Fruit fly (Drosophila melanogaster) whole organism, pupa: ENCODE results near the gene CG11626.

ENCODE experiments used
- CG10348 ChIP-seq: fragments of 200-800 bp; sonication (Bioruptor generic); IDR thresholded peaks from 2 replicates; pipeline ENCODE4 v1.3.6; 2022; ENCODE audit warnings: missing biosample characterization, missing genetic modification characterization
- CG32121 ChIP-seq: fragments of 200-800 bp; sonication (Bioruptor generic); IDR thresholded peaks from 2 replicates; pipeline ENCODE4 v1.3.6; 2022; ENCODE audit warnings: missing biosample characterization, missing genetic modification characterization
- CG9948 ChIP-seq: fragments of 200-800 bp; sonication (Bioruptor generic); optimal IDR thresholded peaks from 2 replicates; lab custom pipeline; 2018; ENCODE audit warnings: missing biosample characterization, mild to moderate bottlenecking, missing genetic modification characterization, moderate library complexity
- D1 ChIP-seq: fragments of 200-800 bp; sonication (Bioruptor generic); optimal IDR thresholded peaks from 2 replicates; lab custom pipeline; 2018; ENCODE audit warnings: missing biosample characterization, mild to moderate bottlenecking, missing genetic modification characterization, moderate library complexity
- EcR ChIP-seq: fragments of 200-800 bp; sonication (Bioruptor generic); optimal IDR thresholded peaks from 3 replicates; lab custom pipeline; 2019; ENCODE audit warnings: missing biosample characterization, missing genetic modification characterization, mild to moderate bottlenecking, moderate library complexity, missing genetic modification reagents
- Pif1A ChIP-seq: fragments of 200-800 bp; sonication (Bioruptor generic); optimal IDR thresholded peaks from 3 replicates; lab custom pipeline; 2016; ENCODE audit warnings: missing biosample characterization, missing genetic modification characterization
- Pif1B ChIP-seq: fragments of 200-800 bp; sonication (Bioruptor generic); optimal IDR thresholded peaks from 3 replicates; lab custom pipeline; 2016; ENCODE audit warnings: missing biosample characterization, missing genetic modification characterization
- Snoo ChIP-seq: fragments of 200-800 bp; sonication (Bioruptor generic); optimal IDR thresholded peaks from 3 replicates; lab custom pipeline; 2017; ENCODE audit warnings: missing biosample characterization, mild to moderate bottlenecking, missing genetic modification characterization, inconsistent platforms
- fd96Ca ChIP-seq: fragments of 200-800 bp; sonication (Bioruptor generic); IDR thresholded peaks from 3 replicates; pipeline ENCODE4 v1.3.6; 2022; ENCODE audit warnings: missing biosample characterization, missing genetic modification characterization
- gl ChIP-seq: fragments of 200-800 bp; sonication (Bioruptor generic); optimal IDR thresholded peaks from 2 replicates; lab custom pipeline; 2018; ENCODE audit warnings: missing biosample characterization, mild to moderate bottlenecking, missing genetic modification characterization
- rn ChIP-seq: fragments of 200-800 bp; sonication (Bioruptor generic); IDR thresholded peaks from 2 replicates; pipeline ENCODE4 v1.3.6; 2022; ENCODE audit warnings: missing biosample characterization, missing genetic modification characterization

dm6 chr3R:19393060-19393459 is 15.6 kb upstream of the CG11626 start, which contains the start of gene CG3739:
- TF ChIP-seq Pif1B (GFP tag; lab: Kevin White, UChicago) = no peak
- TF ChIP-seq fd96Ca (GFP tag; lab: Robert Waterston, UW) = no peak
- TF ChIP-seq CG32121 (GFP tag; lab: Robert Waterston, UW) = no peak
- no peak for TF ChIP-seq D1 (tag; lab: Kevin White, UChicago)
- TF ChIP-seq Snoo (tag; lab: Kevin White, UChicago) = no peak
- TF ChIP-seq gl (tag; lab: Kevin White, UChicago) = no peak
- TF ChIP-seq CG9948 (tag; lab: Kevin White, UChicago) = no peak
- TF ChIP-seq EcR (GFP tag; lab: Kevin White, UChicago) = no peak
- no peak for TF ChIP-seq rn (GFP tag; lab: Robert Waterston, UW)
- TF ChIP-seq Pif1A (GFP tag; lab: Kevin White, UChicago) = no peak
- TF ChIP-seq CG10348 (GFP tag; lab: Robert Waterston, UW) = no peak
